Worm (Caenorhabditis elegans) whole organism, late embryonic: Measurements from ENCODE around the gene col-138.

Experiments used
- T23F11.4 ChIP-seq: fragments of 200-800 bp; sonication (Bioruptor generic); optimal IDR thresholded peaks from 2 replicates; lab custom pipeline; 2018; ENCODE audit warnings: mild to moderate bottlenecking, missing genetic modification characterization, missing compliant biosample characterization
- ama-1 ChIP-seq: fragments of 150-350 bp; optimal IDR thresholded peaks from 2 replicates; lab custom pipeline; 2014
- ceh-9 ChIP-seq: sonication (generic microtip); optimal IDR thresholded peaks from 2 replicates; lab custom pipeline; 2016; ENCODE audit warnings: mild to moderate bottlenecking, missing genetic modification characterization, inconsistent platforms, missing compliant biosample characterization
- elt-2 ChIP-seq: sonication (generic microtip); optimal IDR thresholded peaks from 2 replicates; lab custom pipeline; 2016; ENCODE audit warnings: missing genetic modification reagents, missing genetic modification characterization, missing compliant biosample characterization
- mec-3 ChIP-seq: sonication (generic microtip); optimal IDR thresholded peaks from 2 replicates; lab custom pipeline; 2016; ENCODE audit warnings: borderline replicate concordance, missing genetic modification characterization, missing compliant biosample characterization
- pqm-1 ChIP-seq: sonication (generic microtip); optimal IDR thresholded peaks from 2 replicates; lab custom pipeline; 2016; ENCODE audit warnings: missing genetic modification characterization, missing compliant biosample characterization
- sox-4 ChIP-seq: sonication (generic microtip); optimal IDR thresholded peaks from 2 replicates; lab custom pipeline; 2017; ENCODE audit warnings: mild to moderate bottlenecking, missing genetic modification characterization, inconsistent platforms, missing compliant biosample characterization
- tbx-2 ChIP-seq: sonication (generic microtip); optimal IDR thresholded peaks from 2 replicates; lab custom pipeline; 2016; ENCODE audit warnings: missing genetic modification characterization, missing compliant biosample characterization

ce11 chrIV:17171732-17172131, 11.8 kb downstream of the col-138 start:
- TF ChIP-seq sox-4 (tag; lab: Kevin White, UChicago) = no peak
- peak; percentile 83 for TF ChIP-seq elt-2 (tag; lab: Kevin White, UChicago)
- TF ChIP-seq pqm-1 (tag; lab: Kevin White, UChicago) = no peak
- TF ChIP-seq mec-3 (tag; lab: Kevin White, UChicago) = no peak
- TF ChIP-seq ceh-9 (tag; lab: Kevin White, UChicago) = no peak
- no peak for TF ChIP-seq ama-1 (lab: Kevin White, UChicago)
- TF ChIP-seq T23F11.4 (GFP tag; lab: Kevin White, UChicago) = no peak
- TF ChIP-seq tbx-2 (tag; lab: Kevin White, UChicago) = no peak
